Worm (Caenorhabditis elegans): Measurements from ENCODE around the gene cpr-3.

Gene cpr-3

ce11 chrV:15298597-15298996, at the start of gene cpr-3:
cpr-3 (minus strand) TSS chrV:15298700.
- TF ChIP-seq snpc-4 (tag; optimal IDR thresholded peaks at IDR 0.05): no peak
- TF ChIP-seq unc-39 (tag; optimal IDR thresholded peaks at IDR 0.05): no peak
- TF ChIP-seq nhr-12 (tag; optimal IDR thresholded peaks at IDR 0.05): no peak
- no peak for TF ChIP-seq ceh-43 (GFP tag; optimal IDR thresholded peaks at IDR 0.05)
- no peak for TF ChIP-seq sptf-1 (tag; optimal IDR thresholded peaks at IDR 0.05)
- no peak for TF ChIP-seq nhr-28 (tag; optimal IDR thresholded peaks at IDR 0.05)
- TF ChIP-seq zip-8 (tag; optimal IDR thresholded peaks at IDR 0.05): no peak
- TF ChIP-seq ham-2 (GFP tag; optimal IDR thresholded peaks at IDR 0.05): no peak
- TF ChIP-seq unc-120 (tag; optimal IDR thresholded peaks at IDR 0.05; ENCODE audit: poor library complexity, severe bottlenecking): no peak

- TF ChIP-seq unc-39 (tag; optimal IDR thresholded peaks at IDR 0.05) (no peak), M03D4.4 (tag; optimal IDR thresholded peaks at IDR 0.05) (no peak), zip-8 (tag; optimal IDR thresholded peaks at IDR 0.05) (no peak)
Measured at ce11 chrV:15347292-15347691, 48.8 kb upstream of the cpr-3 start, which contains the start of gene C29F3.3. C29F3.3 (minus strand) TSS chrV:15347392.

ce11 chrV:15344481-15344880, 46.0 kb upstream of the cpr-3 start, which contains the start of gene wrt-8:
wrt-8 (minus strand) TSS chrV:15344581.
- no peak for TF ChIP-seq elt-1 (tag; optimal IDR thresholded peaks at IDR 0.05; ENCODE audit: borderline replicate concordance, insufficient read depth)
- no peak for TF ChIP-seq zip-8 (tag; optimal IDR thresholded peaks at IDR 0.05)

- no peak for TF ChIP-seq ham-2 (GFP tag; optimal IDR thresholded peaks at IDR 0.05)
- no peak for TF ChIP-seq unc-39 (tag; optimal IDR thresholded peaks at IDR 0.05)
- no peak for TF ChIP-seq pha-4 (tag; optimal IDR thresholded peaks at IDR 0.05)
Measured at ce11 chrV:15341404-15341803, 42.9 kb upstream of the cpr-3 start, which contains the start of gene clec-229. clec-229 (minus strand) TSS chrV:15341504.

ce11 chrV:15339363-15339762, 40.9 kb upstream of the cpr-3 start, which contains the start of gene clec-228:
clec-228 (minus strand) TSS chrV:15339463.
- TF ChIP-seq ham-2 (GFP tag; optimal IDR thresholded peaks at IDR 0.05): no peak
- no peak for TF ChIP-seq nhr-28 (tag; optimal IDR thresholded peaks at IDR 0.05)
- TF ChIP-seq flh-1 (GFP tag; optimal IDR thresholded peaks at IDR 0.05): no peak
- no peak for TF ChIP-seq nhr-76 (tag; optimal IDR thresholded peaks at IDR 0.05)
- TF ChIP-seq cnd-1 (tag; optimal IDR thresholded peaks at IDR 0.05): no peak
- no peak for TF ChIP-seq elt-1 (tag; optimal IDR thresholded peaks at IDR 0.05; ENCODE audit: borderline replicate concordance, insufficient read depth)
- TF ChIP-seq elt-3 (tag; optimal IDR thresholded peaks at IDR 0.05): no peak
- TF ChIP-seq bed-3 (GFP tag; optimal IDR thresholded peaks at IDR 0.05): no peak
- no peak for TF ChIP-seq lsy-2 (tag; optimal IDR thresholded peaks at IDR 0.05)
- no peak for TF ChIP-seq mep-1 (tag; optimal IDR thresholded peaks at IDR 0.05)
- TF ChIP-seq tbx-8 (GFP tag; optimal IDR thresholded peaks at IDR 0.05): no peak
- TF ChIP-seq ceh-83 (GFP tag; optimal IDR thresholded peaks at IDR 0.05): no peak
- no peak for TF ChIP-seq lin-32 (GFP tag; optimal IDR thresholded peaks at IDR 0.05)
- no peak for TF ChIP-seq ceh-43 (GFP tag; optimal IDR thresholded peaks at IDR 0.05)
- TF ChIP-seq blmp-1 (tag; optimal IDR thresholded peaks at IDR 0.05): no peak
- no peak for TF ChIP-seq drap-1 (GFP tag; optimal IDR thresholded peaks at IDR 0.05)
- TF ChIP-seq mab-5 (tag; optimal IDR thresholded peaks at IDR 0.05): no peak
- TF ChIP-seq mls-2 (tag; optimal IDR thresholded peaks at IDR 0.05): no peak

ce11 chrV:15337405-15337804, 38.9 kb upstream of the cpr-3 start, which contains the start of gene wrt-7:
wrt-7 (minus strand) TSS chrV:15337505.
- TF ChIP-seq lsy-2 (tag; optimal IDR thresholded peaks at IDR 0.05): no peak

- TF ChIP-seq mab-5 (tag; optimal IDR thresholded peaks at IDR 0.05): no peak
- TF ChIP-seq drap-1 (GFP tag; optimal IDR thresholded peaks at IDR 0.05): no peak
- no peak for TF ChIP-seq flh-1 (GFP tag; optimal IDR thresholded peaks at IDR 0.05)
- no peak for TF ChIP-seq ham-2 (GFP tag; optimal IDR thresholded peaks at IDR 0.05)
- TF ChIP-seq sem-2 (GFP tag; optimal IDR thresholded peaks at IDR 0.05): no peak
- TF ChIP-seq zip-8 (tag; optimal IDR thresholded peaks at IDR 0.05): no peak
- TF ChIP-seq unc-62 (GFP tag; optimal IDR thresholded peaks at IDR 0.05): no peak
- no peak for TF ChIP-seq elt-1 (tag; optimal IDR thresholded peaks at IDR 0.05; ENCODE audit: borderline replicate concordance, insufficient read depth)
Measured at ce11 chrV:15332851-15333250, 34.4 kb upstream of the cpr-3 start, which contains the start of gene srw-113. srw-113 (plus strand) TSS chrV:15333151.

Measured in whole organism, mixed stage, embryonic.